Worm (Caenorhabditis elegans): ENCODE data around the gene srbc-33.
"Not testable (repeated sequence)": the region's sequence is repeated elsewhere in the genome, so short reads cannot be mapped to it uniquely, and the experiment has no call there.

The srbc-33 gene

ce11 chrV:3512381-3512780 lies 27.8 kb upstream of the srbc-33 start, which contains the start of gene str-226:
Gene str-226, plus strand, starts transcription at chrV:3512681.
- TF ChIP-seq tbx-2 (tag; optimal IDR thresholded peaks at IDR 0.05) (no peak), egl-27 (tag; optimal IDR thresholded peaks at IDR 0.05) (no peak), eor-1 (tag; optimal IDR thresholded peaks at IDR 0.05) (no peak), pha-4 (tag; optimal IDR thresholded peaks at IDR 0.05) (no peak), nhr-77 (tag; optimal IDR thresholded peaks at IDR 0.05) (no peak), nhr-237 (tag; optimal IDR thresholded peaks at IDR 0.05) (no peak), daf-12 (tag; optimal IDR thresholded peaks at IDR 0.05) (no peak), jun-1 (tag; optimal IDR thresholded peaks at IDR 0.05) (no peak), nhr-28 (tag; optimal IDR thresholded peaks at IDR 0.05) (no peak), sea-2 (GFP tag; optimal IDR thresholded peaks at IDR 0.05) (no peak), ztf-11 (tag; optimal IDR thresholded peaks at IDR 0.05) (no peak), ceh-9 (tag; optimal IDR thresholded peaks at IDR 0.05) (no peak), nhr-23 (tag; optimal IDR thresholded peaks at IDR 0.05) (no peak), R02D3.7 (tag; optimal IDR thresholded peaks at IDR 0.05) (no peak), nhr-67 (tag; optimal IDR thresholded peaks at IDR 0.05) (no peak), ceh-16 (tag; optimal IDR thresholded peaks at IDR 0.05) (no peak), lsy-12 (tag; optimal IDR thresholded peaks at IDR 0.05) (no peak), nfya-1 (tag; optimal IDR thresholded peaks at IDR 0.05; ENCODE audit: insufficient read depth) (no peak)

ce11 chrV:3509878-3510277 lies 25.3 kb upstream of the srbc-33 start, which contains the start of gene str-228:
Gene str-228, plus strand, starts transcription at chrV:3510178.
- TF ChIP-seq nhr-28 (tag; optimal IDR thresholded peaks at IDR 0.05) (no peak), elt-3 (tag; optimal IDR thresholded peaks at IDR 0.05) (no peak), ztf-11 (tag; optimal IDR thresholded peaks at IDR 0.05) (no peak), nhr-12 (tag; optimal IDR thresholded peaks at IDR 0.05) (no peak), ZK546.5 (tag; optimal IDR thresholded peaks at IDR 0.05) (no peak), ztf-4 (tag; optimal IDR thresholded peaks at IDR 0.05) (no peak), fos-1 (tag; optimal IDR thresholded peaks at IDR 0.05) (no peak)

DNA sequence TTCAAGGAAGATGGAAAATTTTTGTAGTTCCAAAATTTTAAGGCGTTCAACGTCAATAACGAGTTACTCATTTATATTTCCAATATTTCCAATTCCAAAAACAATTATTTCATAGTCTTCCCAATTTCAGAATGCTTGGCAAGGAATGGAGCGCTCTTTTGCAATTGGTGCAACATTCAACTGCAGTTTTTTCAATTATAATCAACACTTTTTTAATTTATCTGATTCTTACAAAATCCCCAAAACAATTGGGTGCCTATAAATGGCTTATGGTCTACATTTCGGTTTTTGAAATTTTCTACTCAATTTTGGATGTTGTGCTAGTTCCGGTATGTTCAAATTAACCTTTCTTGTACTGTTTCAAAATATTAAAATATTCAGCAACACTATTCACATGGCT lies 23.1 kb upstream of the srbc-33 start, which contains the start of gene str-225:
str-225 (plus strand) TSS at position 132 of the 400 bp plus-strand sequence.
- no peak for TF ChIP-seq nhr-25 (tag; optimal IDR thresholded peaks at IDR 0.05)
- TF ChIP-seq aly-2 (tag; optimal IDR thresholded peaks at IDR 0.05): no peak
- TF ChIP-seq tbx-2 (tag; optimal IDR thresholded peaks at IDR 0.05): no peak
- no peak for TF ChIP-seq nhr-76 (tag; optimal IDR thresholded peaks at IDR 0.05)

ce11 chrV:3506252-3506651 lies 21.6 kb upstream of the srbc-33 start, which contains the start of gene ugt-64:
Gene ugt-64, minus strand, starts transcription at chrV:3506352.
- not testable (repeated sequence) for TF ChIP-seq unc-39, ceh-9, lin-15B (tag; optimal IDR thresholded peaks at IDR 0.05)

- TF ChIP-seq jun-1 (tag; optimal IDR thresholded peaks at IDR 0.05) (peak; percentile 55), elt-2 (tag; optimal IDR thresholded peaks at IDR 0.05) (peak; percentile 98), pha-4 (tag; optimal IDR thresholded peaks at IDR 0.05) (no peak), nfya-1 (tag; optimal IDR thresholded peaks at IDR 0.05; ENCODE audit: insufficient read depth) (no peak), pqm-1 (tag; optimal IDR thresholded peaks at IDR 0.05) (peak; percentile 97), unc-62 (GFP tag; optimal IDR thresholded peaks at IDR 0.05) (no peak), elt-3 (tag; optimal IDR thresholded peaks at IDR 0.05) (peak in 1 of 3 experiments; percentile 47), nhr-23 (tag; optimal IDR thresholded peaks at IDR 0.05) (peak; percentile 23)
Observed at ce11 chrV:3505745-3506144, 21.1 kb upstream of the srbc-33 start.

DNA sequence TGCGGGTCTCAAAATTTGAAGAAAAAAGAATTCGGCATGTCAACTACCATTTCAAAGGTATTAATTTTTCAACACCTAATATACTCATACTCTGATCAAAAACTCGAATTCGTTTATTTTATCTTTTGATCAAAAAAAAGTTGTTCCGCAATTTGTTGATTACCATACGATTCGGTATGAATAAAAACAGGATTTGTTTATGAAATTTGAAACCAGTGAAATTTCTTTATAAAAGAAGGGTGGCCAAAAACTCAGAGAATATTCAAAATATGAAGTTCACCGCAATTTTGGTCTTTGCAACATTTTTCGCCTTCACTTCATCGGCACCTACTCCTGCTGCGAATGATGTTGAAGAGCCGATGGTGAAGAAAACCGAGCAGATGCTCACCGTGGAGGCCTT lies 17.4 kb upstream of the srbc-33 start, which contains the start of the genes C07G3.8 and C07G3.10:
C07G3.8 (minus strand) TSS at position 101 of the 400 bp plus-strand sequence.
C07G3.10 (plus strand) TSS at position 270 of the 400 bp plus-strand sequence.
- no peak for TF ChIP-seq nhr-12 (tag; optimal IDR thresholded peaks at IDR 0.05)
- no peak for TF ChIP-seq ceh-9 (tag; optimal IDR thresholded peaks at IDR 0.05)
- TF ChIP-seq nhr-25 (tag; optimal IDR thresholded peaks at IDR 0.05): no peak
- no peak for TF ChIP-seq jun-1 (tag; optimal IDR thresholded peaks at IDR 0.05)
- no peak for TF ChIP-seq nhr-23 (tag; optimal IDR thresholded peaks at IDR 0.05)
